Worm (Caenorhabditis elegans) whole organism, L3 larva: ENCODE data around the gene M03F8.7.

ENCODE experiments used
- nfya-1 ChIP-seq: sonication (generic microtip); optimal IDR thresholded peaks from 2 replicates; lab custom pipeline; 2017; ENCODE audit warnings: missing genetic modification characterization, mild to moderate bottlenecking, missing compliant biosample characterization, antibody characterized with exemption, moderate library complexity; ENCODE audit not compliant: insufficient read depth
- pha-4 ChIP-seq: fragments of 150-350 bp; optimal IDR thresholded peaks from 2 replicates; lab custom pipeline; 2014; ENCODE audit warnings: missing biosample characterization, missing genetic modification reagents, missing genetic modification characterization

ce11 chrV:5951133-5951532 is 14.4 kb downstream of the M03F8.7 start, which contains the start of gene M03F8.1:
- TF ChIP-seq nfya-1 (no peak), pha-4 (tag; lab: Kevin White, UChicago) (no peak)
